Worm (Caenorhabditis elegans): ENCODE measurements around the gene F39F10.4.

ce11 chrX:16880426-16880825 is 23.1 kb downstream of the F39F10.4 start, which contains the start of gene acs-9:
- no peak for TF ChIP-seq W03F9.2 (tag; optimal IDR thresholded peaks at IDR 0.05)
- no peak for TF ChIP-seq him-1 (tag; optimal IDR thresholded peaks at IDR 0.05)
- TF ChIP-seq dao-5 (tag; optimal IDR thresholded peaks at IDR 0.05), result no peak

Measured in whole organism, L4/young adult.